Worm (Caenorhabditis elegans) whole organism, L1 larva: ENCODE data around the gene srm-1.

Experiments used
- ceh-90 ChIP-seq: sonication (generic microtip); optimal IDR thresholded peaks from 2 replicates; lab custom pipeline; 2016; ENCODE audit warnings: missing genetic modification characterization, missing compliant biosample characterization
- lin-35 ChIP-seq, 2 experiments: fragments of 150-350 bp; optimal IDR thresholded peaks; 2 replicates each; lab custom pipeline; 2014; ENCODE audit warnings: missing biosample characterization in 2 of 2, missing genetic modification characterization in 2 of 2, missing genetic modification reagents in 2 of 2
- lir-3 ChIP-seq: sonication (generic microtip); optimal IDR thresholded peaks from 2 replicates; lab custom pipeline; 2016; ENCODE audit warnings: mild to moderate bottlenecking, missing genetic modification characterization, moderate library complexity, missing compliant biosample characterization; ENCODE audit not compliant: poor library complexity
- lsy-2 ChIP-seq, 2 experiments: fragments of 150-350 bp; optimal IDR thresholded peaks; 2 replicates each; lab custom pipeline; 2014; ENCODE audit warnings: missing biosample characterization in 2 of 2, missing genetic modification characterization in 2 of 2
- mdl-1 ChIP-seq, 2 experiments: fragments of 150-350 bp; optimal IDR thresholded peaks; 2 replicates each; lab custom pipeline; 2014 to 2017; ENCODE audit warnings: missing biosample characterization in 2 of 2, missing genetic modification characterization in 2 of 2, inconsistent platforms in 1 of 2
- nhr-76 ChIP-seq: sonication (generic microtip); optimal IDR thresholded peaks from 2 replicates; lab custom pipeline; 2017; ENCODE audit warnings: missing biosample characterization, missing genetic modification characterization
- pqm-1 ChIP-seq: sonication (generic microtip); optimal IDR thresholded peaks from 3 replicates; lab custom pipeline; 2017; ENCODE audit warnings: missing biosample characterization, missing genetic modification characterization
- snpc-4 ChIP-seq: fragments of 150-350 bp; optimal IDR thresholded peaks from 2 replicates; lab custom pipeline; 2014; ENCODE audit warnings: missing biosample characterization, missing genetic modification characterization
- sptf-1 ChIP-seq: fragments of 150-350 bp; optimal IDR thresholded peaks from 2 replicates; lab custom pipeline; 2014; ENCODE audit warnings: missing biosample characterization, missing genetic modification characterization
- unc-62 ChIP-seq: fragments of 150-350 bp; optimal IDR thresholded peaks from 2 replicates; lab custom pipeline; 2014; ENCODE audit warnings: missing biosample characterization, missing genetic modification reagents, missing genetic modification characterization
- zip-4 ChIP-seq: fragments of 200-800 bp; sonication (Bioruptor generic); optimal IDR thresholded peaks from 2 replicates; lab custom pipeline; 2018; ENCODE audit warnings: mild to moderate bottlenecking, missing genetic modification characterization, moderate library complexity, missing compliant biosample characterization
- ztf-11 ChIP-seq, 2 experiments: sonication (generic microtip); optimal IDR thresholded peaks; 2 replicates each; lab custom pipeline; 2016 to 2017; ENCODE audit warnings: missing genetic modification characterization in 2 of 2, missing biosample characterization in 1 of 2, missing compliant biosample characterization in 1 of 2
- ztf-4 ChIP-seq: fragments of 150-350 bp; optimal IDR thresholded peaks from 2 replicates; lab custom pipeline; 2014; ENCODE audit warnings: missing biosample characterization, missing genetic modification characterization

DNA sequence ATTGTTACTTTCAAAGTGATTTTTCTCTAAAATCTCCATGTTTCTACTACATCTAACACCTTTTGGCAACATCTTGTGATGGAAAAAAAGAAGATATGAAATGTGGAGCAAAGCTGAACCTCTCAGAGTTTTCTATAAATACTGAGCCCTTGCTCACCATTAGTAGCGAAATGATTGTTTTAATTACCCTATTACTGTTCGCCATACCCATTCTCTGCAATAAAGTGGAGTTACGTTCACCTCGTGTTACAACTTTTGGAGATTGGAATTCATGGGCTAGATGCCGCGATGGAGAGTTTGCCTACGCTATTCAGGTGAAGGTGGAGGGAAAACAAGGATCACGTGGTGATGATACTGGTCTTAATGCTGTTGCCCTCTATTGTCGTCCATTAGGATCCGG lies 48.5 kb upstream of the srm-1 start, which contains the start of gene txt-3:
- no peak for TF ChIP-seq zip-4
- TF ChIP-seq snpc-4 = no peak
- TF ChIP-seq lin-35 (GFP tag; optimal IDR thresholded peaks at IDR 0.05; lab: Kevin White, UChicago) = no peak
- no peak for TF ChIP-seq pqm-1
- TF ChIP-seq ztf-11 (tag; optimal IDR thresholded peaks at IDR 0.05; lab: Kevin White, UChicago) = no peak
- TF ChIP-seq ztf-4 (tag; lab: Kevin White, UChicago) = no peak
- no peak for TF ChIP-seq nhr-76
- no peak for TF ChIP-seq ceh-90
- TF ChIP-seq unc-62 (GFP tag; lab: Kevin White, UChicago) = no peak
- TF ChIP-seq lir-3 = no peak
- no peak for TF ChIP-seq lsy-2 (tag; optimal IDR thresholded peaks at IDR 0.05; lab: Kevin White, UChicago)
- TF ChIP-seq sptf-1 (tag; lab: Kevin White, UChicago) = no peak
- TF ChIP-seq mdl-1 (tag; optimal IDR thresholded peaks at IDR 0.05; lab: Kevin White, UChicago) = no peak
